Worm (Caenorhabditis elegans) whole organism, L4/young adult: ENCODE data around the gene C08E3.15.

Source experiments
- dao-5 ChIP-seq: sonication (generic microtip); optimal IDR thresholded peaks from 2 replicates; lab custom pipeline; 2016; ENCODE audit warnings: missing genotype, missing genetic modification characterization, moderate library complexity, missing compliant biosample characterization
- him-1 ChIP-seq: sonication (generic microtip); optimal IDR thresholded peaks from 2 replicates; lab custom pipeline; 2016; ENCODE audit warnings: missing genotype, missing genetic modification reagents, missing genetic modification characterization, missing compliant biosample characterization

- TF ChIP-seq dao-5 (tag; lab: Kevin White, UChicago) (no peak), him-1 (tag; lab: Kevin White, UChicago) (no peak)
Measured at ce11 chrII:1616382-1616781, 11.3 kb downstream of the C08E3.15 start, which contains the start of gene fbxa-165.
